Worm (Caenorhabditis elegans): ENCODE measurements around the gene znf-622.
A peak's percentile ranks its signal among the peaks of the same experiment; 100 is the strongest.

The znf-622 gene

DNA sequence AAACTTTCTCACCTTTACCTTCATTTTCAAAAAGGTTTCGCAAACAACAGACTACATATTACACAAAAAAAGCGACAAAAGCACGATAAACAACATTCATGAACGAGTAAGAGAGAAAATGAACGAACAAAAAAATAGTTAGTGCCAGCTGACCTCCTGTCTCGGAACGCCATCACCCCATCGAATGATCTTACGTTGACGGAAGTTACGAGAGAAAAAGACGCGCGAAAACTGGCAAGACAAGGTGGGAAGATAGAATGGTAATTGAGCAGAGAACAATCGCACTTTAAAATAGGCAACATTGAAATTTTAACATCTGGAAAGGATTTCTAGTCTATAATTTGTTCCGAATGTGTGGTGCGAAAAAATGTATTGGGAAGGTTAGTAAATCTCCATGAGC lies 38.8 kb downstream of the znf-622 start:
- TF ChIP-seq ztf-3 (GFP tag; optimal IDR thresholded peaks at IDR 0.05) (no peak), somi-1 (GFP tag; optimal IDR thresholded peaks at IDR 0.05) (peak; percentile 18), ama-1 (optimal IDR thresholded peaks at IDR 0.05) (peak; percentile 2), ama-1 (GFP tag; optimal IDR thresholded peaks at IDR 0.05) (no peak), lin-26 (GFP tag; IDR thresholded peaks at IDR 0.05) (0 out of 2 replicates have a peak, but pooled peaks have one; percentile 25)

DNA sequence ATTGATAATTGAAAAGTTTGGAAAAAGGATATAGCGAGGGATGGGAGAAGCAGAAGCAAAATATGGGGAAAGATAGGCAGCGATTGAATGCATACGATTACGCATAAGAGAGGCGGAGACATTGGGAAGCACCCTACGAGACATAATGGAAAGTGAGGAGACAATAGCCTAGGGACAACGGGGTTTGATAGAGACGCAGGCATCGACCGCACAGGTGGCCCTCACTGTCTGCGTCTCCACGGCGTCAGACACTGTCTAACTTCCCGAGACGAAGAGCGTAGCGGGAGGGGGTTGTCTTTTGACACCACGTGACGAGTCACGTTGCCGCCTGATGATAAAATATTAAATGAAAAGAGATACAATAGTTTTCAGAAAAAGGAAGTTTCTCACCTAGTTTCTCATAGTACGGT lies 39.6 kb downstream of the znf-622 start:
- TF ChIP-seq mes-4 (tag; optimal IDR thresholded peaks at IDR 0.05), result no peak
- TF ChIP-seq nhr-27 (tag; optimal IDR thresholded peaks at IDR 0.05), result no peak
- peak; percentile 69 for TF ChIP-seq ZK185.1 (tag; optimal IDR thresholded peaks at IDR 0.05; ENCODE audit: poor library complexity, severe bottlenecking)
- no peak for TF ChIP-seq F57C9.4 (tag; optimal IDR thresholded peaks at IDR 0.05)
- TF ChIP-seq akir-1 (GFP tag; optimal IDR thresholded peaks at IDR 0.05), result no peak
- no peak for TF ChIP-seq snpc-1.1 (tag; optimal IDR thresholded peaks at IDR 0.05; ENCODE audit: insufficient read depth)
- no peak for TF ChIP-seq efl-1 (GFP tag; optimal IDR thresholded peaks at IDR 0.05)
- peak; percentile 85 for TF ChIP-seq atf-7 (tag; optimal IDR thresholded peaks at IDR 0.05)
- peak in 1 of 3 experiments; percentile 23 for TF ChIP-seq lin-35 (GFP tag; optimal IDR thresholded peaks at IDR 0.05)
- TF ChIP-seq bed-1 (GFP tag; IDR thresholded peaks at IDR 0.05), result no peak
- TF ChIP-seq ceh-91 (GFP tag; IDR thresholded peaks at IDR 0.05), result no peak
- TF ChIP-seq madf-10 (tag; optimal IDR thresholded peaks at IDR 0.05), result peak; percentile 60
- no peak for TF ChIP-seq egl-18 (GFP tag; IDR thresholded peaks at IDR 0.05)
- TF ChIP-seq aptf-2 (GFP tag; conservative IDR thresholded peaks at IDR 0.05), result no peak
- no peak for TF ChIP-seq B0261.1 (tag; optimal IDR thresholded peaks at IDR 0.05)
- TF ChIP-seq nhr-179 (tag; optimal IDR thresholded peaks at IDR 0.05), result no peak
- peak; percentile 63 for TF ChIP-seq tbp1 (GFP tag; optimal IDR thresholded peaks at IDR 0.05)
- TF ChIP-seq sea-2 (GFP tag; IDR thresholded peaks at IDR 0.05), result no peak
- peak; percentile 35; the same call in 1 of the 2 replicates for TF ChIP-seq Y95B8A.8 (GFP tag; IDR thresholded peaks at IDR 0.05)
- TF ChIP-seq tbx-9 (tag; optimal IDR thresholded peaks at IDR 0.05; ENCODE audit: borderline replicate concordance), result no peak
- TF ChIP-seq mxl-1 (tag; optimal IDR thresholded peaks at IDR 0.05), result no peak
- peak; percentile 90 for TF ChIP-seq lin-40 (tag; optimal IDR thresholded peaks at IDR 0.05)
- TF ChIP-seq ekl-4 (GFP tag; IDR thresholded peaks at IDR 0.05), result peak; percentile 92
- TF ChIP-seq D2030.7 (GFP tag; IDR thresholded peaks at IDR 0.05), result no peak
- TF ChIP-seq T07F8.4 (tag; optimal IDR thresholded peaks at IDR 0.05), result peak; percentile 5
- no peak for TF ChIP-seq snpc-3.4 (tag; optimal IDR thresholded peaks at IDR 0.05)
- TF ChIP-seq lin-26 (GFP tag; IDR thresholded peaks at IDR 0.05), result peak; percentile 66
- TF ChIP-seq F23B12.7 (tag; optimal IDR thresholded peaks at IDR 0.05; ENCODE audit: insufficient read depth), result peak; percentile 0
- no peak for TF ChIP-seq mel-28 (tag; optimal IDR thresholded peaks at IDR 0.05; ENCODE audit: borderline replicate concordance)
- no peak for TF ChIP-seq snpc-1.3 (tag; optimal IDR thresholded peaks at IDR 0.05; ENCODE audit: insufficient read depth)
- TF ChIP-seq let-607 (tag; optimal IDR thresholded peaks at IDR 0.05), result peak in 1 of 2 experiments; percentile 70
- TF ChIP-seq B0336.3 (GFP tag; IDR thresholded peaks at IDR 0.05), result peak; percentile 88
- no peak for TF ChIP-seq Y53F4B.3 (GFP tag; IDR thresholded peaks at IDR 0.05)
- TF ChIP-seq F49E8.2 (tag; optimal IDR thresholded peaks at IDR 0.05; ENCODE audit: insufficient read depth), result no peak
- no peak for TF ChIP-seq nfya-2 (GFP tag; IDR thresholded peaks at IDR 0.05)
- TF ChIP-seq F10E7.11 (tag; optimal IDR thresholded peaks at IDR 0.05), result no peak
- no peak for TF ChIP-seq lir-1 (GFP tag; conservative IDR thresholded peaks at IDR 0.05)
- TF ChIP-seq ztf-22 (GFP tag; optimal IDR thresholded peaks at IDR 0.05), result peak; percentile 60
- peak; percentile 68 for TF ChIP-seq K12H6.12 (tag; optimal IDR thresholded peaks at IDR 0.05)
- TF ChIP-seq mcd-1 (GFP tag; IDR thresholded peaks at IDR 0.05), result peak; percentile 81
- TF ChIP-seq somi-1 (GFP tag; optimal IDR thresholded peaks at IDR 0.05), result peak; percentile 88
- no peak for TF ChIP-seq Y53G8AR.9 (GFP tag; conservative IDR thresholded peaks at IDR 0.05)
- peak; percentile 41; the same call in 1 of the 2 replicates for TF ChIP-seq rcor-1 (GFP tag; IDR thresholded peaks at IDR 0.05)

All from whole organism, young adult.